Worm (Caenorhabditis elegans): ENCODE results near the gene idpp-3.

DNA sequence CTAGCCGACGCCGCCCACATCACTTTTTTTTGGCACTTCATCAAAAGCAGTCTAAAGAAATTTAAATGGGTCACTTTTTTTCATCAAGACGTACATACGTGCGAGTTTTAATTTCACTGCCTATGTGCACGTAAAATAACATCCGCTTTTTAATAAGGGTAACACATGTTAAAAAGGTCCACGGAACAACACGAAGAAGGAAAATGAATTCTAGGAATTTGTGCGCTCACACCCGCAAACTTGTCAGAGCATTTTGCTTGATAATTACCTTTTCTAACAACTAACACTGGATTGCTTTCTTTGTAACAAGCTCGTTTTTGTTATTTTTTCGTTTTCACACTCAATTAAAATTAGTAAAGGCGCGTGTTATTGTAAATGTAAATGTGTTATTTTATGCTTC lies 47.3 kb upstream of the idpp-3 start:
- TF ChIP-seq fkh-10 (GFP tag; optimal IDR thresholded peaks at IDR 0.05) (no peak), hlh-30 (tag; optimal IDR thresholded peaks at IDR 0.05; ENCODE audit: insufficient read depth) (no peak), pha-4 (tag; optimal IDR thresholded peaks at IDR 0.05) (no peak), che-1 (tag; optimal IDR thresholded peaks at IDR 0.05) (no peak), hlh-15 (tag; optimal IDR thresholded peaks at IDR 0.05) (no peak), hlh-8 (tag; optimal IDR thresholded peaks at IDR 0.05) (no peak), nfya-1 (tag; optimal IDR thresholded peaks at IDR 0.05) (no peak), dve-1 (tag; optimal IDR thresholded peaks at IDR 0.05) (no peak), ttx-3 (tag; optimal IDR thresholded peaks at IDR 0.05) (no peak), elt-2 (tag; optimal IDR thresholded peaks at IDR 0.05) (no peak)
